Worm (Caenorhabditis elegans): ENCODE results near the gene Y37E11B.7.

- no peak for TF ChIP-seq cog-1 (tag; optimal IDR thresholded peaks at IDR 0.05)
- TF ChIP-seq klf-2 (GFP tag; conservative IDR thresholded peaks at IDR 0.05) = no peak
- no peak for TF ChIP-seq flt-1 (GFP tag; IDR thresholded peaks at IDR 0.05)
- TF ChIP-seq tab-1 (GFP tag; IDR thresholded peaks at IDR 0.05) = no peak
- TF ChIP-seq ref-1 (GFP tag; conservative IDR thresholded peaks at IDR 0.05) = no peak
These were observed 42.2 kb upstream of the Y37E11B.7 start, which contains the start of gene CC8.3 for ce11 chrIV:3642189-3642588.
